Worm (Caenorhabditis elegans): ENCODE measurements around the gene C29H12.6.
A peak's percentile ranks its signal among the peaks of the same experiment; 100 is the strongest.

Gene C29H12.6

ce11 chrII:6113187-6113586 lies 4.9 kb downstream of the C29H12.6 start, which contains the start of gene heri-1:
Gene heri-1, minus strand, starts transcription at chrII:6113194.
- TF ChIP-seq lin-38 (GFP tag; IDR thresholded peaks at IDR 0.05) (no peak), unc-130 (GFP tag; optimal IDR thresholded peaks at IDR 0.05) (peak; percentile 70), ctbp-1 (GFP tag; IDR thresholded peaks at IDR 0.05) (no peak), lsy-2 (tag; optimal IDR thresholded peaks at IDR 0.05) (peak in 1 of 2 experiments; percentile 4), mxl-3 (GFP tag; optimal IDR thresholded peaks at IDR 0.05) (no peak), T20F7.1 (GFP tag; optimal IDR thresholded peaks at IDR 0.05) (no peak), lin-29 (GFP tag; IDR thresholded peaks at IDR 0.05) (no peak)

ce11 chrII:6109989-6110388 lies 8.1 kb downstream of the C29H12.6 start:
- TF ChIP-seq ceh-62 (tag; optimal IDR thresholded peaks at IDR 0.05) = no peak
- no peak for TF ChIP-seq Y48G9A.11 (GFP tag; IDR thresholded peaks at IDR 0.05)
- TF ChIP-seq dve-1 (tag; optimal IDR thresholded peaks at IDR 0.05; ENCODE audit: insufficient read depth) = no peak
- no peak for TF ChIP-seq mxl-2 (GFP tag; conservative IDR thresholded peaks at IDR 0.05)
- no peak for TF ChIP-seq ces-1 (GFP tag; optimal IDR thresholded peaks at IDR 0.05)
- no peak for TF ChIP-seq fos-1 (tag; optimal IDR thresholded peaks at IDR 0.05)
- TF ChIP-seq T26A8.4 (GFP tag; IDR thresholded peaks at IDR 0.05) = no peak
- no peak for TF ChIP-seq F10B5.3 (tag; optimal IDR thresholded peaks at IDR 0.05)
- TF ChIP-seq cey-2 (tag; optimal IDR thresholded peaks at IDR 0.05; ENCODE audit: borderline replicate concordance, insufficient read depth) = no peak
- TF ChIP-seq tra-1 (GFP tag; IDR thresholded peaks at IDR 0.05) = no peak
- no peak for TF ChIP-seq ZK337.2 (GFP tag; IDR thresholded peaks at IDR 0.05)
- no peak for TF ChIP-seq unc-39 (tag; optimal IDR thresholded peaks at IDR 0.05)
- TF ChIP-seq skn-1 (tag; optimal IDR thresholded peaks at IDR 0.05) = no peak
- TF ChIP-seq daf-19 (GFP tag; conservative IDR thresholded peaks at IDR 0.05) = no peak
- TF ChIP-seq nhr-111 (GFP tag; optimal IDR thresholded peaks at IDR 0.05) = no peak
- TF ChIP-seq zfp-2 (tag; optimal IDR thresholded peaks at IDR 0.05) = no peak
- TF ChIP-seq lin-15B (tag; optimal IDR thresholded peaks at IDR 0.05) = no peak
- TF ChIP-seq mxl-3 (GFP tag; optimal IDR thresholded peaks at IDR 0.05) = no peak
- TF ChIP-seq mep-1 (tag; optimal IDR thresholded peaks at IDR 0.05) = no peak

ce11 chrII:6107773-6108172 lies 10.3 kb downstream of the C29H12.6 start:
- no peak for TF ChIP-seq nhr-111 (GFP tag; optimal IDR thresholded peaks at IDR 0.05)
- TF ChIP-seq mep-1 (tag; optimal IDR thresholded peaks at IDR 0.05) = no peak
- TF ChIP-seq dmd-9 (GFP tag; IDR thresholded peaks at IDR 0.05) = no peak
- TF ChIP-seq aha-1 (tag) = peak; percentile 90
- no peak for TF ChIP-seq set-16 (GFP tag; IDR thresholded peaks at IDR 0.05)
- no peak for TF ChIP-seq ceh-62 (tag; optimal IDR thresholded peaks at IDR 0.05)
- TF ChIP-seq F10B5.3 (tag; optimal IDR thresholded peaks at IDR 0.05) = no peak
- TF ChIP-seq attf-4 (tag; optimal IDR thresholded peaks at IDR 0.05) = no peak

ce11 chrII:6103986-6104385 lies 14.1 kb downstream of the C29H12.6 start:
- TF ChIP-seq pqm-1 (tag; optimal IDR thresholded peaks at IDR 0.05) = no peak
- TF ChIP-seq unc-62 (GFP tag; optimal IDR thresholded peaks at IDR 0.05 in 1 of 2) = peak in 1 of 2 experiments; percentile 94
- no peak for TF ChIP-seq unc-62 (tag; optimal IDR thresholded peaks at IDR 0.05)

- TF ChIP-seq ctbp-1 (GFP tag; IDR thresholded peaks at IDR 0.05) (no peak), F10B5.3 (tag; optimal IDR thresholded peaks at IDR 0.05) (no peak)
Observed at ce11 chrII:6101475-6101874, 16.6 kb downstream of the C29H12.6 start.

ce11 chrII:6099500-6099899 lies 18.6 kb downstream of the C29H12.6 start, which contains the start of gene rgs-3:
Gene rgs-3, plus strand, starts transcription at chrII:6099800.
- TF ChIP-seq attf-4 (tag; optimal IDR thresholded peaks at IDR 0.05) (no peak), dve-1 (tag; optimal IDR thresholded peaks at IDR 0.05; ENCODE audit: insufficient read depth) (no peak), F37D6.2 (tag; optimal IDR thresholded peaks at IDR 0.05) (no peak), daf-19 (GFP tag; conservative IDR thresholded peaks at IDR 0.05) (no peak), aha-1 (tag) (no peak), lin-39 (tag; optimal IDR thresholded peaks at IDR 0.05) (no peak), ama-1 (optimal IDR thresholded peaks at IDR 0.05) (no peak), nhr-76 (tag; optimal IDR thresholded peaks at IDR 0.05) (no peak), madf-5 (GFP tag; IDR thresholded peaks at IDR 0.05) (no peak), rbr-2 (tag; optimal IDR thresholded peaks at IDR 0.05) (no peak)

Data from whole organism, L4 larva.